Worm (Caenorhabditis elegans): Measurements from ENCODE around the gene F47B10.9.

The F47B10.9 gene

DNA sequence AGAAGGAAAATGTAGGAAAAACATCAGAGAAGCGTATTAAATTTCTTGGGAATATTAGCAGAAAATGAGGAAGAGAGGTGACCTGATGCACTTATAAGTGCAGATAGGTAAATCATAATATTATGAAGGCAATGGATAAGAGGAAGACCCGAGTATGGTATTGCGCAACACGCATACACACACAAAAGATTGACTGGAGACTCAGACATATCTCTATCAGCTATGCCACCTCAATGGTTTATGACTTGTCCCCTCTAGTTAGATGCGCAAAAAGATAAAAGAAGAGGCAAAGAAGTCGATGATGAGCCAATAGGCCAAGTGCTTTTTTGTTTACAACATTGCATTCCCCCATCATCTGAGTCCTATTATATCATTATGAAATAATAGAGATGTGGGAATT lies 18.2 kb upstream of the F47B10.9 start:
- TF ChIP-seq daf-19 (GFP tag; conservative IDR thresholded peaks at IDR 0.05) (no peak), pha-4 (GFP tag; IDR thresholded peaks at IDR 0.05) (no peak), pha-4 (tag; optimal IDR thresholded peaks at IDR 0.05) (no peak), daf-8 (GFP tag; IDR thresholded peaks at IDR 0.05) (no peak), nhr-111 (GFP tag; optimal IDR thresholded peaks at IDR 0.05) (no peak), gei-8 (GFP tag; optimal IDR thresholded peaks at IDR 0.05) (no peak), madf-5 (GFP tag; IDR thresholded peaks at IDR 0.05) (no peak), daf-12 (tag; optimal IDR thresholded peaks at IDR 0.05) (no peak), lim-7 (GFP tag; IDR thresholded peaks at IDR 0.05) (no peak), mes-2 (tag; optimal IDR thresholded peaks at IDR 0.05; ENCODE audit: poor library complexity, severe bottlenecking) (no peak), F26F4.8 (GFP tag; conservative IDR thresholded peaks at IDR 0.05) (no peak), unc-39 (tag; optimal IDR thresholded peaks at IDR 0.05) (no peak), D1046.2 (GFP tag; IDR thresholded peaks at IDR 0.05) (no peak), unc-62 (GFP tag; optimal IDR thresholded peaks at IDR 0.05 in 1 of 2) (no peak), unc-62 (tag; optimal IDR thresholded peaks at IDR 0.05) (no peak), mxl-3 (GFP tag; optimal IDR thresholded peaks at IDR 0.05) (no peak), dpl-1 (GFP tag; optimal IDR thresholded peaks at IDR 0.05) (no peak), zfp-2 (tag; optimal IDR thresholded peaks at IDR 0.05) (no peak), aha-1 (tag) (no peak)

DNA sequence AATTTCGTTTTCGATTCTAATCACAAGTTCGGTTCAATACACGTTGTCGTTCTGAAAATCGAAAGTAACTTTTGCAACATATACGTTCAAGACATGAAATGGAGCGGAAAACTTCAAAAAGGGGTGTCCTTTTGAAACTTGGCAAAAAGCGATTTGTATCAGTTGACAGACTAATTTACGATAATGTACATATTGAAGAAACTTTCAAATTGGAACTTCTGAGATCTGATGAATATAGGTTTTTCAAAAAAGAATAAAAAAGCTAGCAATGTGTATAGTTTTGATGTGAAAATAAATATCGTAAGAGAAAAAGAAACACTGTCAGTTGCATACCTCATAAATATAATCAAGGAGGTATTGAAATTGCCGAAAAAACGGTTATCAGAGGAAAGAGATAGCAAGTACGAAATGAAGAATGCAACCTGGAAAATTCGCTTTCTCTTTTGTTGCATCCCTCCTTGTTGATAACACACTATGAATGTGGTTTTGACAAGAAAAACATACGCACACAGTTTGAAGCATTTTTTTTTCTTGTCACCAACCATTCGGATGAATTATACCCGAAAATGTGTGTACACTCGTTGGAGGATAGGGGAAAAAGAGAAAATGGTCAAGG lies 15.2 kb upstream of the F47B10.9 start, which contains the start of gene dgn-1:
dgn-1 (minus strand) TSS at position 51 of the 616 bp plus-strand sequence.
- TF ChIP-seq ZK337.2 (GFP tag; IDR thresholded peaks at IDR 0.05), result no peak
- TF ChIP-seq daf-8 (GFP tag; IDR thresholded peaks at IDR 0.05), result no peak
- no peak for TF ChIP-seq egl-27 (tag; optimal IDR thresholded peaks at IDR 0.05)
- TF ChIP-seq lim-7 (GFP tag; IDR thresholded peaks at IDR 0.05), result no peak
- peak; percentile 42 for TF ChIP-seq nhr-28 (tag; optimal IDR thresholded peaks at IDR 0.05)
- TF ChIP-seq pqm-1 (tag; optimal IDR thresholded peaks at IDR 0.05), result peak; percentile 30
- no peak for TF ChIP-seq lin-38 (GFP tag; IDR thresholded peaks at IDR 0.05)
- TF ChIP-seq set-16 (GFP tag; IDR thresholded peaks at IDR 0.05), result no peak
- no peak for TF ChIP-seq F44E2.7 (GFP tag; IDR thresholded peaks at IDR 0.05)
- no peak for TF ChIP-seq lir-3 (tag; optimal IDR thresholded peaks at IDR 0.05)
- no peak for TF ChIP-seq Y5F2A.4 (GFP tag; optimal IDR thresholded peaks at IDR 0.05)
- TF ChIP-seq T26A8.4 (GFP tag; IDR thresholded peaks at IDR 0.05), result no peak
- no peak for TF ChIP-seq lsy-2 (tag; optimal IDR thresholded peaks at IDR 0.05)
- TF ChIP-seq T20F7.1 (GFP tag; optimal IDR thresholded peaks at IDR 0.05), result no peak
- TF ChIP-seq aha-1 (tag), result peak; percentile 47
- TF ChIP-seq jun-1 (tag; optimal IDR thresholded peaks at IDR 0.05), result no peak
- TF ChIP-seq hlh-11 (tag; optimal IDR thresholded peaks at IDR 0.05), result peak; percentile 27
- 0 out of 2 replicates have a peak, but pooled peaks have one; percentile 12 for TF ChIP-seq dmd-6 (GFP tag; IDR thresholded peaks at IDR 0.05)
- no peak for TF ChIP-seq zfp-3 (GFP tag; conservative IDR thresholded peaks at IDR 0.05)
- no peak for TF ChIP-seq nhr-41 (GFP tag; IDR thresholded peaks at IDR 0.05)
- TF ChIP-seq mxl-2 (GFP tag; conservative IDR thresholded peaks at IDR 0.05), result no peak
- no peak for TF ChIP-seq hif-1 (tag; optimal IDR thresholded peaks at IDR 0.05)
- no peak for TF ChIP-seq mdt-29 (GFP tag; IDR thresholded peaks at IDR 0.05)
- no peak for TF ChIP-seq mep-1 (tag; optimal IDR thresholded peaks at IDR 0.05)
- no peak for TF ChIP-seq nhr-102 (tag; optimal IDR thresholded peaks at IDR 0.05)
- no peak for TF ChIP-seq cey-2 (tag; optimal IDR thresholded peaks at IDR 0.05; ENCODE audit: borderline replicate concordance, insufficient read depth)
- no peak for TF ChIP-seq lin-39 (tag; optimal IDR thresholded peaks at IDR 0.05)
- TF ChIP-seq madf-5 (GFP tag; IDR thresholded peaks at IDR 0.05), result no peak
- no peak for TF ChIP-seq nhr-25 (tag; optimal IDR thresholded peaks at IDR 0.05; ENCODE audit: borderline replicate concordance, insufficient read depth)
- TF ChIP-seq nhr-42 (GFP tag; IDR thresholded peaks at IDR 0.05), result no peak
- no peak for TF ChIP-seq dpl-1 (GFP tag; optimal IDR thresholded peaks at IDR 0.05)
- no peak for TF ChIP-seq ama-1 (optimal IDR thresholded peaks at IDR 0.05)
- no peak for TF ChIP-seq spr-3 (GFP tag; optimal IDR thresholded peaks at IDR 0.05)
- no peak for TF ChIP-seq hmg-1.1 (GFP tag; IDR thresholded peaks at IDR 0.05)
- TF ChIP-seq lin-29 (GFP tag; IDR thresholded peaks at IDR 0.05), result no peak
- TF ChIP-seq zag-1 (tag; optimal IDR thresholded peaks at IDR 0.05), result no peak

Data from whole organism, L4 larva.